Worm (Caenorhabditis elegans) whole organism, young adult: ENCODE data around the gene perm-2.

Source experiments
- B0019.2 ChIP-seq: fragments of 200-800 bp; sonication (Bioruptor generic); conservative IDR thresholded peaks from 2 replicates; pipeline ENCODE4 v1.3.6; 2022; ENCODE audit warnings: missing genetic modification reagents, missing genetic modification characterization, missing compliant biosample characterization
- B0035.1 ChIP-seq: sonication (generic microtip); optimal IDR thresholded peaks from 2 replicates; lab custom pipeline; 2016; ENCODE audit warnings: missing genetic modification characterization, mild to moderate bottlenecking, missing compliant biosample characterization, missing genotype, missing genetic modification reagents
- B0336.3 ChIP-seq: fragments of 200-800 bp; sonication (Bioruptor generic); IDR thresholded peaks from 2 replicates; pipeline ENCODE4 v1.3.6; 2022; ENCODE audit warnings: missing genetic modification characterization, missing compliant biosample characterization
- C06A6.2 ChIP-seq: fragments of 200-800 bp; sonication (Bioruptor generic); conservative IDR thresholded peaks from 2 replicates; pipeline ENCODE4 v1.3.6; 2022; ENCODE audit warnings: missing genetic modification characterization, missing compliant biosample characterization
- F10E7.11 ChIP-seq: sonication (generic microtip); optimal IDR thresholded peaks from 2 replicates; lab custom pipeline; 2017; ENCODE audit warnings: mild to moderate bottlenecking, missing genetic modification characterization, moderate library complexity, missing compliant biosample characterization
- F22D6.2 ChIP-seq: sonication (generic microtip); optimal IDR thresholded peaks from 2 replicates; lab custom pipeline; 2016; ENCODE audit warnings: mild to moderate bottlenecking, missing genetic modification characterization, missing compliant biosample characterization
- F37B4.10 ChIP-seq: fragments of 200-800 bp; sonication (Bioruptor generic); IDR thresholded peaks from 2 replicates; pipeline ENCODE4 v1.3.6; 2022; ENCODE audit warnings: missing genetic modification characterization, missing compliant biosample characterization
- F52B5.7 ChIP-seq: sonication (generic microtip); optimal IDR thresholded peaks from 2 replicates; lab custom pipeline; 2016; ENCODE audit warnings: mild to moderate bottlenecking, missing genetic modification characterization, missing compliant biosample characterization
- F57C9.4 ChIP-seq: sonication (generic microtip); optimal IDR thresholded peaks from 2 replicates; lab custom pipeline; 2017; ENCODE audit warnings: mild to moderate bottlenecking, missing genetic modification characterization, missing compliant biosample characterization
- K12H6.12 ChIP-seq: fragments of 200-800 bp; sonication (Bioruptor generic); optimal IDR thresholded peaks from 2 replicates; lab custom pipeline; 2018; ENCODE audit warnings: mild to moderate bottlenecking, missing genetic modification characterization, missing compliant biosample characterization
- T07F8.4 ChIP-seq: sonication (generic microtip); optimal IDR thresholded peaks from 2 replicates; lab custom pipeline; 2016; ENCODE audit warnings: mild to moderate bottlenecking, missing genetic modification characterization, moderate library complexity, missing compliant biosample characterization
- akir-1 ChIP-seq: fragments of 200-800 bp; sonication (Bioruptor generic); optimal IDR thresholded peaks from 2 replicates; lab custom pipeline; 2018; ENCODE audit warnings: mild to moderate bottlenecking, missing genetic modification characterization, moderate library complexity, missing compliant biosample characterization
- aptf-2 ChIP-seq: fragments of 200-800 bp; sonication (Bioruptor generic); conservative IDR thresholded peaks from 2 replicates; pipeline ENCODE4 v1.3.6; 2022; ENCODE audit warnings: missing genetic modification reagents, missing genetic modification characterization, missing compliant biosample characterization
- attf-3 ChIP-seq: fragments of 200-800 bp; sonication (Bioruptor generic); conservative IDR thresholded peaks from 2 replicates; pipeline ENCODE4 v1.3.6; 2022; ENCODE audit warnings: missing genetic modification reagents, missing genetic modification characterization, missing compliant biosample characterization
- attf-6 ChIP-seq: fragments of 200-800 bp; sonication (Bioruptor generic); IDR thresholded peaks from 2 replicates; pipeline ENCODE4 v1.3.6; 2022; ENCODE audit warnings: missing genetic modification reagents, missing genetic modification characterization, missing compliant biosample characterization
- bed-1 ChIP-seq: fragments of 200-800 bp; sonication (Bioruptor generic); IDR thresholded peaks from 2 replicates; pipeline ENCODE4 v1.3.6; 2022; ENCODE audit warnings: missing genetic modification reagents, missing genetic modification characterization, missing compliant biosample characterization
- ccch-3 ChIP-seq: fragments of 200-800 bp; sonication (Bioruptor generic); optimal IDR thresholded peaks from 2 replicates; lab custom pipeline; 2018; ENCODE audit warnings: mild to moderate bottlenecking, missing genetic modification characterization, missing compliant biosample characterization
- ceh-91 ChIP-seq: fragments of 200-800 bp; sonication (Bioruptor generic); IDR thresholded peaks from 2 replicates; pipeline ENCODE4 v1.3.6; 2022; ENCODE audit warnings: missing genetic modification reagents, missing genetic modification characterization, missing compliant biosample characterization
- chd-7 ChIP-seq: sonication (generic microtip); optimal IDR thresholded peaks from 2 replicates; lab custom pipeline; 2016; ENCODE audit warnings: mild to moderate bottlenecking, missing genetic modification characterization, moderate library complexity, missing compliant biosample characterization
- dox-1 ChIP-seq: fragments of 200-800 bp; sonication (Bioruptor generic); IDR thresholded peaks from 2 replicates; pipeline ENCODE4 v1.3.6; 2022; ENCODE audit warnings: missing genetic modification reagents, missing genetic modification characterization, missing compliant biosample characterization
- dpl-1 ChIP-seq: fragments of 150-350 bp; optimal IDR thresholded peaks from 2 replicates; lab custom pipeline; 2014; ENCODE audit warnings: missing biosample characterization, missing genetic modification reagents, missing genetic modification characterization
- egl-18 ChIP-seq: fragments of 200-800 bp; sonication (Bioruptor generic); IDR thresholded peaks from 2 replicates; pipeline ENCODE4 v1.3.6; 2022; ENCODE audit warnings: missing genetic modification reagents, missing genetic modification characterization, missing compliant biosample characterization
- ets-4 ChIP-seq: fragments of 200-800 bp; sonication (Bioruptor generic); optimal IDR thresholded peaks from 2 replicates; lab custom pipeline; 2018; ENCODE audit warnings: mild to moderate bottlenecking, missing genetic modification characterization, missing compliant biosample characterization
- fkh-3 ChIP-seq: sonication (generic microtip); optimal IDR thresholded peaks from 2 replicates; lab custom pipeline; 2016; ENCODE audit warnings: mild to moderate bottlenecking, missing genetic modification characterization, missing compliant biosample characterization
- gei-17 ChIP-seq: fragments of 200-800 bp; sonication (Bioruptor generic); optimal IDR thresholded peaks from 2 replicates; lab custom pipeline; 2018; ENCODE audit warnings: mild to moderate bottlenecking, missing genetic modification characterization, missing compliant biosample characterization
- hlh-12 ChIP-seq: sonication (generic microtip); optimal IDR thresholded peaks from 2 replicates; lab custom pipeline; 2016; ENCODE audit warnings: missing genetic modification characterization, missing compliant biosample characterization
- hmg-1.2 ChIP-seq: fragments of 200-800 bp; sonication (Bioruptor generic); IDR thresholded peaks from 2 replicates; pipeline ENCODE4 v1.3.6; 2022; ENCODE audit warnings: missing genetic modification reagents, missing genetic modification characterization, missing compliant biosample characterization
- hrde-1 ChIP-seq: sonication (generic microtip); optimal IDR thresholded peaks from 2 replicates; lab custom pipeline; 2016; ENCODE audit warnings: missing genetic modification characterization, mild to moderate bottlenecking, missing compliant biosample characterization, moderate library complexity, missing genotype, missing genetic modification reagents, borderline replicate concordance
- hsf-1 ChIP-seq: fragments of 200-800 bp; sonication (Bioruptor generic); IDR thresholded peaks from 2 replicates; pipeline ENCODE4 v1.3.6; 2022; ENCODE audit warnings: missing genetic modification reagents, missing genetic modification characterization, missing compliant biosample characterization
- lag-1 ChIP-seq: fragments of 200-800 bp; sonication (Bioruptor generic); IDR thresholded peaks from 2 replicates; pipeline ENCODE4 v1.3.6; 2022; ENCODE audit warnings: missing genetic modification reagents, missing genetic modification characterization, missing compliant biosample characterization
- lin-35 ChIP-seq, 3 experiments: fragments of 150-350 bp in 2 of 3; sonication (generic microtip) in 1 of 3; optimal IDR thresholded peaks; 2 replicates each; lab custom pipeline; 2014 to 2018; ENCODE audit warnings: missing biosample characterization in 3 of 3, missing genetic modification characterization in 3 of 3, missing genetic modification reagents in 3 of 3
- lin-54 ChIP-seq: fragments of 200-800 bp; sonication (Bioruptor generic); optimal IDR thresholded peaks from 2 replicates; lab custom pipeline; 2018; ENCODE audit warnings: mild to moderate bottlenecking, missing genetic modification characterization, missing compliant biosample characterization
- lsl-1 ChIP-seq: fragments of 200-800 bp; sonication (Bioruptor generic); optimal IDR thresholded peaks from 2 replicates; lab custom pipeline; 2018; ENCODE audit warnings: mild to moderate bottlenecking, missing genetic modification characterization, moderate library complexity, missing compliant biosample characterization
- madf-10 ChIP-seq: sonication (generic microtip); optimal IDR thresholded peaks from 2 replicates; lab custom pipeline; 2016; ENCODE audit warnings: mild to moderate bottlenecking, missing genetic modification characterization, missing compliant biosample characterization
- madf-8 ChIP-seq: fragments of 200-800 bp; sonication (Bioruptor generic); conservative IDR thresholded peaks from 2 replicates; pipeline ENCODE4 v1.3.6; 2022; ENCODE audit warnings: missing genetic modification reagents, missing genetic modification characterization, missing compliant biosample characterization
- mel-28 ChIP-seq: sonication (generic microtip); optimal IDR thresholded peaks from 2 replicates; lab custom pipeline; 2016; ENCODE audit warnings: borderline replicate concordance, mild to moderate bottlenecking, missing genetic modification characterization, missing compliant biosample characterization
- mes-4 ChIP-seq: sonication (generic microtip); optimal IDR thresholded peaks from 2 replicates; lab custom pipeline; 2016; ENCODE audit warnings: missing genotype, missing genetic modification characterization, missing compliant biosample characterization
- rcor-1 ChIP-seq: fragments of 200-800 bp; sonication (Bioruptor generic); IDR thresholded peaks from 2 replicates; pipeline ENCODE4 v1.3.6; 2022; ENCODE audit warnings: missing genetic modification reagents, missing genetic modification characterization, missing compliant biosample characterization
- snpc-4 ChIP-seq, 5 experiments: fragments of 150-350 bp in 1 of 5; sonication (generic microtip) in 4 of 5; optimal IDR thresholded peaks; 2 replicates each; lab custom pipeline; 2014 to 2018; ENCODE audit warnings: missing genetic modification characterization in 5 of 5, missing biosample characterization in 3 of 5, antibody characterized with exemption in 2 of 5, mild to moderate bottlenecking in 2 of 5, missing compliant biosample characterization in 2 of 5, missing genotype in 2 of 5, moderate library complexity in 2 of 5, missing genetic modification reagents in 1 of 5
- tlf-1 ChIP-seq: fragments of 200-800 bp; sonication (Bioruptor generic); optimal IDR thresholded peaks from 2 replicates; lab custom pipeline; 2018; ENCODE audit warnings: mild to moderate bottlenecking, missing genetic modification characterization, missing compliant biosample characterization
- unc-62 ChIP-seq: fragments of 150-350 bp; optimal IDR thresholded peaks from 2 replicates; lab custom pipeline; 2014; ENCODE audit warnings: missing biosample characterization, missing genetic modification reagents, missing genetic modification characterization
- zfh-2 ChIP-seq: fragments of 200-800 bp; sonication (Bioruptor generic); conservative IDR thresholded peaks from 2 replicates; pipeline ENCODE4 v1.3.6; 2022; ENCODE audit warnings: missing genetic modification reagents, missing genetic modification characterization, missing compliant biosample characterization
- zim-3 ChIP-seq: sonication (generic microtip); optimal IDR thresholded peaks from 2 replicates; lab custom pipeline; 2017; ENCODE audit warnings: mild to moderate bottlenecking, missing genetic modification characterization, moderate library complexity, missing compliant biosample characterization
- ztf-22 ChIP-seq: fragments of 200-800 bp; sonication (Bioruptor generic); optimal IDR thresholded peaks from 2 replicates; lab custom pipeline; 2018; ENCODE audit warnings: mild to moderate bottlenecking, missing genetic modification characterization, moderate library complexity, missing compliant biosample characterization

perm-2 gene

DNA sequence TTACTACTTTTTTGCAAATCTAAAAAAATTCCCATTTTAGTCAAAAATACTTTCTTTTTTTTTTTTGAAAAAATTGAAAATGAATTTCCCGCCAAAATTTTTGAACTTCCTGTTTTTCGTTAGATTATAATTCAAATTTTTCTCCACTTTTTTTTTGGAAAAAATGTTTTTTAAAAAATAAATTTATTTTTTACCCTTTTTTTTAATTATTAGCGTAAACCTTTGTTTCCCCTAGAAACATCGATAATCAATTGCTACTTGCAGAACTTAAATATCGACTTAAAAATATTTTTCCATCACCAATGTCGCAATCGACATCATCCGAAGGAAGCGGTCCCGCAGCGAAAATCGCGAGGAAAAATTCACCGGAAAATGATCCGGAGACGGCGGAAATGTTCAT, 43.8 kb downstream of the perm-2 start, which contains the start of gene cec-2:
cec-2 (plus strand) TSS at position 301 of the 400 bp plus-strand sequence.
- no peak for TF ChIP-seq ztf-22 (GFP tag; lab: Kevin White, UChicago)
- TF ChIP-seq unc-62 (GFP tag; lab: Kevin White, UChicago): no peak
- no peak for TF ChIP-seq bed-1 (GFP tag; lab: Robert Waterston, UW)
- TF ChIP-seq hlh-12 (tag; lab: Kevin White, UChicago): no peak
- TF ChIP-seq T07F8.4 (tag; lab: Kevin White, UChicago): no peak
- TF ChIP-seq dox-1 (GFP tag; lab: Robert Waterston, UW): no peak
- TF ChIP-seq B0035.1 (tag; lab: Kevin White, UChicago): no peak
- TF ChIP-seq hrde-1 (tag; lab: Kevin White, UChicago): no peak
- no peak for TF ChIP-seq lag-1
- TF ChIP-seq K12H6.12 (tag; lab: Kevin White, UChicago): no peak
- no peak for TF ChIP-seq zim-3 (tag; lab: Kevin White, UChicago)
- TF ChIP-seq snpc-4 (GFP tag; optimal IDR thresholded peaks at IDR 0.05; lab: Kevin White, UChicago): no peak
- TF ChIP-seq snpc-4 (tag; optimal IDR thresholded peaks at IDR 0.05; lab: Kevin White, UChicago): no peak
- no peak for TF ChIP-seq tlf-1 (GFP tag; lab: Kevin White, UChicago)
- no peak for TF ChIP-seq egl-18 (GFP tag; lab: Robert Waterston, UW)
- no peak for TF ChIP-seq F57C9.4 (tag; lab: Kevin White, UChicago)
- TF ChIP-seq mel-28: no peak
- no peak for TF ChIP-seq madf-10 (tag; lab: Kevin White, UChicago)
- TF ChIP-seq gei-17 (GFP tag; lab: Kevin White, UChicago): no peak
- TF ChIP-seq F22D6.2 (tag; lab: Kevin White, UChicago): no peak
- TF ChIP-seq F37B4.10 (GFP tag; lab: Robert Waterston, UW): no peak
- TF ChIP-seq, all 124 proteins: peak for 0

DNA sequence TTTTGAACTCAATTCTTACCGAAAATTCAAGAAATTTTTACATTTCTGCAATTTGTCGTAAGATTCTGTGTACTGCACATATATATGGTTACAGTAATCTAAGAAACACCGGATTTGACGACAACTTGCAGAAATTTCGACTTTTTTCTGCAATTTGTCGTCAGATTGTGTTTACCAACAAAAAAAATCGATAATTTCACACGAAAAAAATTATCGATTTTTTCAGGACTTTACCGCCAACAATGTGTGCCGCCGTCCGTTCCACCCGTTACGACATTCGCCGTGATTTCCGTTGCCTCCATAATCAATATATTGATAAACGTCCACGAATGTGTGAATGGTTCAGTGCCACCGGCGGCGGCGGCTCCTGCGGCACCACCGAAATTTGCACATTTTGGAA, 47.8 kb downstream of the perm-2 start:
- TF ChIP-seq lsl-1 (GFP tag; lab: Kevin White, UChicago) (peak; percentile 45), fkh-3 (tag; lab: Kevin White, UChicago) (no peak)
- TF ChIP-seq, all 124 proteins: peak for 1

DNA sequence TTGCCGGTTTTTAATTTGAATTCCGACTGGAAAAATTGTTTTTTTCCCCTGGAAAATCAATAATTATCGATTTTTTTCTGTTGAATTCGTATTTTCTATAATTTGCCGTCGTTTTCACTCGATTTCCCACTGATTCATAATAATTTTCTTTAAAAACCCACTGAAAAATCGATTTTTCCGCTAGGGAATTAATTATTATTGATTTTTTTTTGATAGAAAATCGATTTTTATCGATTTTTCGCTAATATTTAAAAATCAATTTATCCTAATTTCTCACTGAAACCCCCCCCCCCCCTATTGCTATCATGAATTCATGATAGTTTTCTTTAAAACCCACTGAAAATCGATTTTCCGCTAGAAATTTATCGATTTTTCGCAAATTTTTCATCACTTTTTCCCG, 50.0 kb downstream of the perm-2 start:
- TF ChIP-seq ceh-91 (no peak), hsf-1 (no peak), C06A6.2 (GFP tag; lab: Robert Waterston, UW) (no peak), ets-4 (GFP tag; lab: Kevin White, UChicago) (no peak), aptf-2 (no peak), ccch-3 (GFP tag; lab: Kevin White, UChicago) (no peak), F52B5.7 (tag; lab: Kevin White, UChicago) (no peak), akir-1 (no peak), F10E7.11 (tag; lab: Kevin White, UChicago) (no peak)

DNA sequence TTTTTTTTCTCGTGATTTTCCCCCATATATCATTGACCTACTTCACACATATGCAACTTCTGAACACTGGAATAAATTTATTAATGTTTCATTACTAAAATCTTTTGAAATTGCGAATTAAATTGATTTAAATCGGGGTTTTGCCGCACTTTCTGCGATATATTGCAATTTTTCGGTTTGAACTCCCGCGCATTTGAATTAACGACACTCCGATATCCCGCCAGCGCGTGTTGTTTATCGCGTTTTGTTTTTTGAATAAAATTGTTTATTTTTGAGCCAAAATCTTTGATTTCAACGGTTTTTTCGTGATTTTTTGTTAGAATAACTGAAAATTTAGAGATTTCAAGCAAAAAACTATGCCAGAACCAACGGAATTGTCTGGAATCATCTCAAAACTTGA, 51.1 kb downstream of the perm-2 start, which contains the start of gene Y104H12D.2:
Y104H12D.2 (plus strand) TSS at position 340 of the 400 bp plus-strand sequence.
- TF ChIP-seq F52B5.7 (tag; lab: Kevin White, UChicago) (no peak), rcor-1 (0 out of 2 replicates have a peak, but pooled peaks have one; percentile 39), lin-54 (GFP tag; lab: Kevin White, UChicago) (peak; percentile 82), chd-7 (tag; lab: Kevin White, UChicago) (no peak), zfh-2 (GFP tag; lab: Robert Waterston, UW) (no peak), mes-4 (tag; lab: Kevin White, UChicago) (no peak), attf-3 (GFP tag; lab: Robert Waterston, UW) (peak; percentile 97), zim-3 (tag; lab: Kevin White, UChicago) (no peak), madf-8 (GFP tag; lab: Robert Waterston, UW) (no peak), hsf-1 (no peak), ets-4 (GFP tag; lab: Kevin White, UChicago) (no peak), F10E7.11 (tag; lab: Kevin White, UChicago) (no peak), lin-35 (GFP tag; optimal IDR thresholded peaks at IDR 0.05; lab: Kevin White, UChicago) (peak in 1 of 3 experiments; percentile 88), hmg-1.2 (GFP tag; lab: Robert Waterston, UW) (peak; percentile 28; the same call in 1 of the 2 replicates), B0019.2 (GFP tag; lab: Robert Waterston, UW) (0 out of 2 replicates have a peak, but pooled peaks have one; percentile 15), F57C9.4 (tag; lab: Kevin White, UChicago) (no peak), B0336.3 (GFP tag; lab: Robert Waterston, UW) (no peak), attf-6 (GFP tag; lab: Robert Waterston, UW) (no peak), dpl-1 (GFP tag; lab: Kevin White, UChicago) (peak; percentile 55)
